Fruit fly (Drosophila melanogaster) Kc167 (cell line): ENCODE data around the gene CG42342.

Source experiments
- Myc ChIP-seq: fragments of >200 bp; optimal IDR thresholded peaks from 2 replicates; lab custom pipeline; 2017; ENCODE audit warnings: missing external identifiers
- insv ChIP-seq: fragments of >200 bp; optimal IDR thresholded peaks from 3 replicates; lab custom pipeline; 2018; ENCODE audit warnings: missing external identifiers
- psq ChIP-seq: fragments of >200 bp; optimal IDR thresholded peaks from 2 replicates; lab custom pipeline; 2017; ENCODE audit warnings: missing external identifiers

- TF ChIP-seq insv (lab: Kevin White, UChicago) (no peak), psq (no peak), Myc (lab: Kevin White, UChicago) (no peak)
Observed at dm6 chr3R:16495322-16495721, 7.2 kb upstream of the CG42342 start, which contains the start of gene Cad89D.
